Worm (Caenorhabditis elegans) whole organism, L2 larva: ENCODE measurements around the gene obr-2.

Source experiments
- egl-27 ChIP-seq: sonication (generic microtip); optimal IDR thresholded peaks from 3 replicates; lab custom pipeline; 2017; ENCODE audit warnings: missing biosample characterization, missing genetic modification reagents, missing genetic modification characterization
- nhr-237 ChIP-seq: fragments of 150-350 bp; optimal IDR thresholded peaks from 2 replicates; lab custom pipeline; 2014; ENCODE audit warnings: missing biosample characterization, missing genetic modification characterization
- unc-55 ChIP-seq: fragments of 150-350 bp; sonication (generic microtip); optimal IDR thresholded peaks from 3 replicates; lab custom pipeline; 2014; ENCODE audit warnings: missing biosample characterization, missing genetic modification reagents, missing genetic modification characterization

DNA sequence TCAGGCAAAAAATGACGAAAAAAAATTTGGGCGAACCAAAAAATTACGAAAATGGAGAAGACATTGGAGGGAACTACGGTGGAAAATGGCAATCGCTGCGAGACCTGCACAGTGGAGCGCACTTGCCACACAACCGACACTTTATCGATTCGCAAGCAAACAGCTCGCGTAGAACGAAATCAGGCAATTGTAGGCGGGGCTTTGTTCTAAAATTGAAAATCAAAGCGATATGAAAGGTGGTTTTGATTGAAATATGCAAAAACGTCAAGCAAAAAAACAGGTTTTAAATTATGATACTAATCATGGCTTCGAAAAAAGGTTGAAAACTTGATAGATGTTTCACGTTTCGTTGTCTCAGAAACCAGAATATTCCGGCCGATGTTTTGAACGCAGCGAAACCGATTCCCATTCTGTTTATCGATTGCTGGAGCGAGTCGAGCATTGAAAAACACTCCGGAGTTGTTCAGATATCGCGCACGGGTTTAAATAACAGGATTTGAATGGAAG is 11.8 kb downstream of the obr-2 start, which contains the start of the genes fib-1 and mut-15:
- TF ChIP-seq unc-55 (GFP tag; lab: Kevin White, UChicago) (peak; percentile 93), nhr-237 (no peak), egl-27 (tag; lab: Kevin White, UChicago) (peak; percentile 77)
